Fruit fly (Drosophila melanogaster): ENCODE measurements around the gene sordd1.

Gene sordd1

DNA sequence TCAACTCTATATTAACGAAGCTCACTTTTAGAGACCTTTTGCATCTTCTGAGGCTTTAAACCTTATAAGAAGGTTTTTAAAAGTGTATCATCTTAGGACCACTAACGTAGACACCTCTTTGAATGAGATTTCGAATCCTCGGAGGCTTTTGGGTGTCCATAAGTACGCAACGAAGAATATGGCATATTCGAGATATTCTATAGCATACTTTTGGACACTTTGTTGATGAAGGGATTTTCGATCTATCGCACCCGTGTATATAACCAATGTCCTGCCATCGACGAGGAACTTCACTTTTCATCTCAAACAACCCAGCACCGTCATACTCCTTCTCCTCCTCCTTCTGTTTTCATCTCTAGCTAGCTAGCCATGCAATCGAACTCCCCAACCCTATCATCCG is 26.5 kb upstream of the sordd1 start:
- TF ChIP-seq sima (GFP tag; optimal IDR thresholded peaks at IDR 0.05) (no peak), CG17612 (GFP tag; IDR thresholded peaks at IDR 0.05) (peak; percentile 90), CG10431 (GFP tag; optimal IDR thresholded peaks at IDR 0.05) (no peak), stc (GFP tag; IDR thresholded peaks at IDR 0.05) (no peak), CG10654 (GFP tag; optimal IDR thresholded peaks at IDR 0.05) (no peak), CG8290 (GFP tag; optimal IDR thresholded peaks at IDR 0.05) (peak; percentile 53), CG8290 (tag; optimal IDR thresholded peaks at IDR 0.05) (peak in 1 of 2 experiments; percentile 85)

- TF ChIP-seq sima (GFP tag; optimal IDR thresholded peaks at IDR 0.05) (no peak), CG1233 (GFP tag; optimal IDR thresholded peaks at IDR 0.05) (peak; percentile 14), lola (GFP tag; optimal IDR thresholded peaks at IDR 0.05) (peak in 1 of 3 experiments; percentile 43), abd-A (tag; optimal IDR thresholded peaks at IDR 0.05) (no peak), CG30403 (GFP tag; optimal IDR thresholded peaks at IDR 0.05) (peak; percentile 31), Oaz (GFP tag; IDR thresholded peaks at IDR 0.05) (0 out of 2 replicates have a peak, but pooled peaks have one; percentile 10), lov (optimal IDR thresholded peaks at IDR 0.05) (no peak), lov (GFP tag; IDR thresholded peaks at IDR 0.05) (0 out of 3 replicates have a peak, but pooled peaks have one; percentile 37), CG15696 (tag; optimal IDR thresholded peaks at IDR 0.05) (peak; percentile 24), D19B (GFP tag; optimal IDR thresholded peaks at IDR 0.05) (peak; percentile 90), Kr (GFP tag; optimal IDR thresholded peaks at IDR 0.05) (peak; percentile 70), Dek (tag; optimal IDR thresholded peaks at IDR 0.05) (no peak), HmgZ (tag; optimal IDR thresholded peaks at IDR 0.05) (peak; percentile 16), eve (GFP tag; optimal IDR thresholded peaks at IDR 0.05) (peak in 1 of 2 experiments; percentile 36), CG17186 (GFP tag; optimal IDR thresholded peaks at IDR 0.05) (no peak), Med (GFP tag) (peak; percentile 82), D19A (tag; optimal IDR thresholded peaks at IDR 0.05) (peak; percentile 39), cad (GFP tag; optimal IDR thresholded peaks at IDR 0.05) (no peak), pnt (GFP tag; optimal IDR thresholded peaks at IDR 0.05) (peak; percentile 10), Ssrp (tag; optimal IDR thresholded peaks at IDR 0.05) (peak; percentile 1), zfh1 (GFP tag; IDR thresholded peaks at IDR 0.05) (0 out of 3 replicates have a peak, but pooled peaks have one; percentile 39), Chrac-16 (GFP tag; optimal IDR thresholded peaks at IDR 0.05) (peak; percentile 26), hbn (GFP tag; IDR thresholded peaks at IDR 0.05; ENCODE audit: partially characterized antibody) (no peak), CG2199 (GFP tag; IDR thresholded peaks at IDR 0.05) (peak; percentile 55; the same call in 1 of the 3 replicates), CG13424 (tag; optimal IDR thresholded peaks at IDR 0.05) (peak; percentile 45), Ptx1 (GFP tag; IDR thresholded peaks at IDR 0.05) (peak; percentile 42), Ets65A (GFP tag) (peak; percentile 94), ind (GFP tag; optimal IDR thresholded peaks at IDR 0.05) (peak; percentile 29), jumu (GFP tag; optimal IDR thresholded peaks at IDR 0.05) (peak; percentile 8), phol (tag; optimal IDR thresholded peaks at IDR 0.05) (peak; percentile 42), dmrt11E (tag; optimal IDR thresholded peaks at IDR 0.05) (peak; percentile 46), Sox102F (GFP tag; optimal IDR thresholded peaks at IDR 0.05) (no peak), CG7987 (GFP tag; optimal IDR thresholded peaks at IDR 0.05) (no peak), chif (GFP tag; optimal IDR thresholded peaks at IDR 0.05) (peak in 1 of 2 experiments; percentile 22), ftz-f1 (GFP tag; optimal IDR thresholded peaks at IDR 0.05) (no peak), nerfin-1 (tag; optimal IDR thresholded peaks at IDR 0.05) (peak; percentile 26), CG10366 (GFP tag; IDR thresholded peaks at IDR 0.05) (0 out of 2 replicates have a peak, but pooled peaks have one; percentile 16), CG12659 (GFP tag; optimal IDR thresholded peaks at IDR 0.05) (peak; percentile 18), Fer3 (tag; optimal IDR thresholded peaks at IDR 0.05) (no peak), CG10979 (tag; optimal IDR thresholded peaks at IDR 0.05) (peak; percentile 45), CrebB (tag; optimal IDR thresholded peaks at IDR 0.05) (no peak), CG17829 (tag; optimal IDR thresholded peaks at IDR 0.05) (peak; percentile 8), Xrp1 (GFP tag; IDR thresholded peaks at IDR 0.05) (peak; percentile 52)
Measured at dm6 chrX:15818608-15819184, 22.9 kb upstream of the sordd1 start.
